Worm (Caenorhabditis elegans) whole organism, L4/young adult: ENCODE measurements around the gene pgp-7.

ENCODE experiments used
- W03F9.2 ChIP-seq: fragments of 150-350 bp; optimal IDR thresholded peaks from 2 replicates; lab custom pipeline; 2014; ENCODE audit warnings: missing biosample characterization, missing genetic modification characterization
- him-1 ChIP-seq: sonication (generic microtip); optimal IDR thresholded peaks from 2 replicates; lab custom pipeline; 2016; ENCODE audit warnings: missing genotype, missing genetic modification reagents, missing genetic modification characterization, missing compliant biosample characterization

- TF ChIP-seq him-1 (tag; lab: Kevin White, UChicago) = no peak
- TF ChIP-seq W03F9.2 (tag; lab: Kevin White, UChicago) = no peak
Observed at ce11 chrX:10907418-10907817, 37.4 kb upstream of the pgp-7 start.
